Fruit fly (Drosophila melanogaster): Measurements from ENCODE around the gene mdy.

The mdy gene

DNA sequence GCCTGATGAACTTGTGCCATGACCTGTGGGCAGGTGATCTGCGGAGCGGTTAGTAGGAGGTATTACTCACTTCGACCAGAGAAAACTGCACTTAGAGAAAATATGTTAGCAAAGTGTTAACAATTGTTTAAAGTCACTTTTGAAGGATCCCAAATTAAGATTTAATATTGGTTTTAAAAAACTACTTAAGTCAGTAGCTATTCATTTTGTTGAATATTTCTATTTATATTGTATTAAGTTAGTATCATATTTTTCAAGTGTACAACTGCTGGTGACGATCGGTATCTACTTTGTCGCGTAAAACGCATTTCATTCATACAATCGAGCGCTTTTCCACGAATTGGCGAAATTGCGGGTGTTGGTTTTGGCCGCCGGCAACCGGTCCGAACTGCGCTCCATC is 12.8 kb upstream of the mdy start (continued):
- TF ChIP-seq CG11294 (GFP tag; IDR thresholded peaks at IDR 0.05), result 0 out of 2 replicates have a peak, but pooled peaks have one; percentile 11
- no peak for TF ChIP-seq topi (GFP tag; optimal IDR thresholded peaks at IDR 0.05)
- no peak for TF ChIP-seq CG11902 (GFP tag; optimal IDR thresholded peaks at IDR 0.05)
- no peak for TF ChIP-seq CG6792 (GFP tag; optimal IDR thresholded peaks at IDR 0.05)
- no peak for TF ChIP-seq CG8632 (GFP tag; optimal IDR thresholded peaks at IDR 0.05)
- no peak for TF ChIP-seq CG8319 (GFP tag; optimal IDR thresholded peaks at IDR 0.05)
- TF ChIP-seq Sox15 (GFP tag; optimal IDR thresholded peaks at IDR 0.05), result no peak
- no peak for TF ChIP-seq CG16779 (tag; optimal IDR thresholded peaks at IDR 0.05)
- no peak for TF ChIP-seq CG6854 (GFP tag; optimal IDR thresholded peaks at IDR 0.05)
- TF ChIP-seq CG3032 (tag; optimal IDR thresholded peaks at IDR 0.05), result no peak
- TF ChIP-seq CG32006 (GFP tag; optimal IDR thresholded peaks at IDR 0.05), result peak; percentile 75
- TF ChIP-seq CG6276 (GFP tag; optimal IDR thresholded peaks at IDR 0.05), result no peak
- TF ChIP-seq CG34406 (GFP tag; optimal IDR thresholded peaks at IDR 0.05), result no peak
- no peak for TF ChIP-seq Hr38 (GFP tag; optimal IDR thresholded peaks at IDR 0.05)
- TF ChIP-seq Hr39 (GFP tag; optimal IDR thresholded peaks at IDR 0.05), result no peak
- TF ChIP-seq fd85E (GFP tag; optimal IDR thresholded peaks at IDR 0.05), result no peak
- TF ChIP-seq CG6163 (GFP tag; IDR thresholded peaks at IDR 0.05), result 0 out of 3 replicates have a peak, but pooled peaks have one; percentile 36
- no peak for TF ChIP-seq CG31627 (GFP tag; optimal IDR thresholded peaks at IDR 0.05)
- TF ChIP-seq Sox102F (GFP tag; optimal IDR thresholded peaks at IDR 0.05), result no peak
- no peak for TF ChIP-seq net (GFP tag; optimal IDR thresholded peaks at IDR 0.05)
- no peak for TF ChIP-seq CG3919 (GFP tag; optimal IDR thresholded peaks at IDR 0.05)
- no peak for TF ChIP-seq cyc (GFP tag; optimal IDR thresholded peaks at IDR 0.05)
- no peak for TF ChIP-seq CG11762 (GFP tag; optimal IDR thresholded peaks at IDR 0.05; ENCODE audit: insufficient read depth)
- no peak for TF ChIP-seq ss (GFP tag; optimal IDR thresholded peaks at IDR 0.05)
- TF ChIP-seq Hr4 (GFP tag; optimal IDR thresholded peaks at IDR 0.05), result peak; percentile 74

DNA sequence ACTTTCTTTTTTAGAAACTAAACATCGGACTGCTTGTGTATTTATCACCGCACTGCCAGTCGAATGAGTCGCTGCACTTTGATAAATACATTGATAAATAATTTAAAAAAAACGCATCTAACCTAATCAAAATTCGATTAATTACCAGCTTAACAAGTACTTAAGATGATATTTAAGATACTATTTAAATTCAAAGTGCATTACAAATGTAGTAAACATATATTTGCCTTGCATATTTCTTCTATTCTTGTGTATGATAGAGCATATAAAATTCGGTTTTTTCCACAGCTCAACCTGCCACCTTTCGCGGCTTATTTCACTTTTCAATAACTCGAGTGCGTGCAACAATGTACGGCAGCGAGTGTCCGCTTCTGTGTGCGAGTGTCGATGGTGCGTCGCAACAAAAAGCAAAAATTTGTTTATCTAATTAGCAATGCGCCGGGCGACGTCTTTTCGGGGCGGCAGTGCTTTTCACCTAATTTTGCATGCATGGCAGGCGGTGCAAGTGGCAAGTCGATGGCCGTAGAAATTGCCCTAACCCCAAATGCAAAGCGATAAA is 12.0 kb upstream of the mdy start, which contains the start of gene CG13272:
Gene CG13272, plus strand, starts transcription at position 509 of the 559 bp plus-strand sequence.
- peak; percentile 67 for TF ChIP-seq Hr4 (GFP tag; optimal IDR thresholded peaks at IDR 0.05)
- TF ChIP-seq dsx (GFP tag; optimal IDR thresholded peaks at IDR 0.05; ENCODE audit: poor library complexity, severe bottlenecking), result peak; percentile 19
- TF ChIP-seq Met (GFP tag; optimal IDR thresholded peaks at IDR 0.05), result no peak
- peak; percentile 83 for TF ChIP-seq CG32006 (GFP tag; optimal IDR thresholded peaks at IDR 0.05)
- TF ChIP-seq CG15336 (GFP tag; IDR thresholded peaks at IDR 0.05), result peak; percentile 68
- peak; percentile 48; the same call in 2 of the 3 replicates for TF ChIP-seq CG8119 (GFP tag; IDR thresholded peaks at IDR 0.05)
- peak; percentile 43 for TF ChIP-seq CG6276 (GFP tag; optimal IDR thresholded peaks at IDR 0.05)
- peak; percentile 29 for TF ChIP-seq svp (GFP tag)
- no peak for TF ChIP-seq CG8319 (GFP tag; optimal IDR thresholded peaks at IDR 0.05)
- no peak for TF ChIP-seq vri (GFP tag; optimal IDR thresholded peaks at IDR 0.05)
- no peak for TF ChIP-seq fd59A (GFP tag; optimal IDR thresholded peaks at IDR 0.05)
- no peak for TF ChIP-seq ss (GFP tag; optimal IDR thresholded peaks at IDR 0.05)
- no peak for TF ChIP-seq CG11902 (GFP tag; optimal IDR thresholded peaks at IDR 0.05)
- TF ChIP-seq fkh (GFP tag; optimal IDR thresholded peaks at IDR 0.05), result no peak
- TF ChIP-seq Eip78C (GFP tag), result peak; percentile 63
- peak; percentile 52 for TF ChIP-seq dac (GFP tag; optimal IDR thresholded peaks at IDR 0.05)
- peak; percentile 17 for TF ChIP-seq Blimp-1 (GFP tag; optimal IDR thresholded peaks at IDR 0.05)
- peak; percentile 26 for TF ChIP-seq pdm3 (GFP tag; optimal IDR thresholded peaks at IDR 0.05)
- peak; percentile 59 for TF ChIP-seq CG4318 (GFP tag; optimal IDR thresholded peaks at IDR 0.05)
- TF ChIP-seq OdsH (GFP tag; optimal IDR thresholded peaks at IDR 0.05), result peak; percentile 3
- peak; percentile 11 for TF ChIP-seq acj6 (GFP tag; optimal IDR thresholded peaks at IDR 0.05)
- peak; percentile 26; the same call in 1 of the 2 replicates for TF ChIP-seq Gug (GFP tag; IDR thresholded peaks at IDR 0.05)
- no peak for TF ChIP-seq fd85E (GFP tag; optimal IDR thresholded peaks at IDR 0.05)

All from whole organism, prepupa.